Fruit fly (Drosophila melanogaster) whole organism, larva: Measurements from ENCODE around the gene Rbp4.

ENCODE experiments used
- noc ChIP-seq: fragments of 200-800 bp; sonication (Bioruptor generic); optimal IDR thresholded peaks from 3 replicates; lab custom pipeline; 2019; ENCODE audit warnings: missing biosample characterization, mild to moderate bottlenecking, missing genetic modification characterization, moderate library complexity

Gene Rbp4

dm6 chr3R:13615007-13615406 is 41.2 kb downstream of the Rbp4 start:
- no peak for TF ChIP-seq noc

DNA sequence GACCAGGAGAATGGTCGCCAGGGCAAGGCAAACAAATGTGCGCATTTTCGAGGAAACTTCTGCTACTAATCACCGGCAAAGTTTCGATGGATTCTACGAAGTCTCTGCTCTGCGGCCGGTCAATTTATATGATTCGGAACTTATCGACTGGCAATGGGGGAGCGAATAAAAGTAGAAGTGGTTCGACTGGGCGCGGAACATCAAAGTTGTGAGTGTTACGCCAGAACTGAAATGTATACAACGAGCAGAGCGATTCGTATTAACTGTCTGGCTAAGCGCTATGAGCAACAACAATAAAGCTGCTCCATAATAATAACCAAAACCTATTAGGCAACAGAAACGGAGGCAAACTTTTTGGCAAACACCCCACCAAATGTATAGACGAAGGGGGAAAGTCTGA is 43.9 kb downstream of the Rbp4 start, which contains the start of gene CG9757:
Gene CG9757, minus strand, starts transcription at position 101 of the 400 bp plus-strand sequence.
- TF ChIP-seq noc: no peak

- no peak for TF ChIP-seq noc
These were observed 47.0 kb downstream of the Rbp4 start, which contains the start of gene CG9759 for dm6 chr3R:13609146-13609545. CG9759 (minus strand) TSS chr3R:13609246.
